Fruit fly (Drosophila melanogaster) ovary, adult (tissue): ENCODE measurements around the gene Cpr78Ca.

ENCODE experiments used
- CG17801 ChIP-seq: fragments of 200-800 bp; optimal IDR thresholded peaks from 2 replicates; lab custom pipeline; 2019; ENCODE audit warnings: missing biosample characterization, mild to moderate bottlenecking, missing genetic modification characterization, moderate library complexity; ENCODE audit not compliant: partially characterized antibody

The Cpr78Ca gene

DNA sequence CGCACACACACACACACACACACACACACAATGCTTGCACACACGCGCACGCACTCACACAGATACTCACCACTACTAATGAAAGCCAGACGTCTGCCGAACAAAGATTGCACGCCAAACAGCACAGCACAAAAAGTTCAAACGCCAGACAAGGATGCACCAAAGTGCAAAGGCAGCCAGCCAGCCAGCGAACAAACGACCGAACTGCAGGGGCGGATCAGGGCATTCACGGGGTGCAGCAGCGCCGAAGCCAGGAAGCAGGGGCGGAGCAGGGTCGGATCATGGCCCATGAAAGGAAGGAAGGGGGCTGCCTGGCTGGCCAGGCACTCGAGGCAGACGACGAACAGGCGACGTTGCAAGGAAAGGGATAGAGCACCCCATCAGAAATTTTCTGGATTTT, 40.1 kb downstream of the Cpr78Ca start:
- no peak for TF ChIP-seq CG17801 (GFP tag; lab: Kevin White, UChicago)

DNA sequence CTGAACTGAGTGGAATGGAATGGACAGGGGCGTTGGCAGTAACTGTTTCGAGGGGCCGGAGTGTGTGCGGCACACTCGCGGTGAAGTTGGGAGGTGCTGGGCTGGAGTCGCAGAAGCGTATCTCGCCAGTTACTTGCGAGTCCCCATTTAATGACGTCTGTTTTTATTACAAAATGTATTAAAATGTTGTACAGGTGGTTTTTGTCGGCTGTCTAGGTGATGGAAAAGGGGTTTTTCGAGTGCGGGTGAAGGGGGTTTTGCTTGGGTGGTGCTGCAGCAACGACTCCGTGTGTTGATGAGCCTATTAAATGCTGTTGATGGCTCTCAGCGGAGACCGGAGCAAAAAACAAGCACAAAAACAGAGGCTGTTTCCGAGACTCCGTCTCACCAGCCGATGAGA, 41.2 kb downstream of the Cpr78Ca start:
- TF ChIP-seq CG17801 (GFP tag; lab: Kevin White, UChicago), result no peak

DNA sequence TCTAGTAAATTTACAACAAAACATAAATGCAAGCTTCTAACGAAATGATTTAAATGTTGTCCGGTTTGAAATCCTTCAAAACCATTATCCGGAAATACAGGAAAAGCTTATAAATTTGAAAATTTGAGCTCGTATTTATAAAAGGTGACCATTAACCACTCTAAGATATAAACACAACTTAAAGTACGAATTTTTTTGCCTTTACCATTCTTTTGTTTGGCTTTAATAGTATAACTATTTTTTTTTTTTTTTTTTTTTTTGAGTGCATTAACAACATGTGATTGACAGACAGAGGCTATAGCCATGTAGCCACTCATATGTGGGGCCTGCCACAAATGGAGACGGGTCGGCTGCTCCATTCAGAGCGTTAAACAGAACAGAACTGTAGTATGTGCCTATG, 49.2 kb downstream of the Cpr78Ca start:
- TF ChIP-seq CG17801 (GFP tag; lab: Kevin White, UChicago), result no peak

DNA sequence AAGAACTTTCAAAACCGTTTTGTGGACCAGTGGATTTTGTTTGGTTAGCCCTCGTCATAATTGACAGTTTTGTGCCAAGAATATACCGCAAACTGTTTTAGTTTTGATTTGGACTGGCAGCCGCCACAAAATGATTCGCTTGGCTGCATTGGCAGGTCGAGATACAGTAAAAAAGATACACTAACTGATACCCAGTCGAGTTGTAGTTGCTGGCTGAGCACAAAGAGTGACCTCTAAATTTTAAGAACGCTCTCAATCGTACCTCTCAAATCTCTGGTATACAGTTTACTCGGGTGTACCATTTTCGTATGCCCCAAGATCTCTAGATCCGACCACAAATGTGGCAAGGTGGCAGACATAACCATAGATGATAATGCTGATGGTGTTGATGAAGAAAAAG, 49.6 kb downstream of the Cpr78Ca start:
- TF ChIP-seq CG17801 (GFP tag; lab: Kevin White, UChicago), result no peak
